Fruit fly (Drosophila melanogaster) whole organism, embryonic: ENCODE data around the gene CG10513.

Experiments used
- Atf3 ChIP-seq: fragments of 200-800 bp; sonication (Bioruptor generic); optimal IDR thresholded peaks from 3 replicates; lab custom pipeline; 2016; ENCODE audit warnings: missing biosample characterization, missing genetic modification characterization
- CG10274 ChIP-seq: fragments of 200-800 bp; sonication (Bioruptor generic); optimal IDR thresholded peaks from 3 replicates; lab custom pipeline; 2017; ENCODE audit warnings: missing biosample characterization, mild to moderate bottlenecking, missing genetic modification characterization
- CG10462 ChIP-seq: fragments of 200-800 bp; sonication (Bioruptor generic); optimal IDR thresholded peaks from 2 replicates; lab custom pipeline; 2016; ENCODE audit warnings: missing biosample characterization, missing genetic modification characterization
- CG10543 ChIP-seq: fragments of 200-800 bp; sonication (Bioruptor generic); optimal IDR thresholded peaks from 3 replicates; lab custom pipeline; 2017; ENCODE audit warnings: missing biosample characterization, mild to moderate bottlenecking, missing genetic modification characterization, moderate library complexity
- CG10979 ChIP-seq: fragments of 200-800 bp; sonication (Bioruptor generic); optimal IDR thresholded peaks from 2 replicates; lab custom pipeline; 2018; ENCODE audit warnings: missing biosample characterization, mild to moderate bottlenecking, missing genetic modification characterization, moderate library complexity
- CG11696 ChIP-seq: fragments of 200-800 bp; sonication (Bioruptor generic); IDR thresholded peaks from 2 replicates; pipeline ENCODE4 v1.3.6; 2022; ENCODE audit warnings: missing biosample characterization, missing genetic modification characterization
- CG12769 ChIP-seq: fragments of 200-800 bp; sonication (Bioruptor generic); optimal IDR thresholded peaks from 2 replicates; lab custom pipeline; 2019; ENCODE audit warnings: missing biosample characterization, mild to moderate bottlenecking, missing genetic modification characterization, moderate library complexity
- CG15696 ChIP-seq: fragments of 200-800 bp; sonication (Bioruptor generic); optimal IDR thresholded peaks from 2 replicates; lab custom pipeline; 2019; ENCODE audit warnings: missing biosample characterization, mild to moderate bottlenecking, missing genetic modification characterization, moderate library complexity
- CG18599 ChIP-seq: fragments of 200-800 bp; sonication (Bioruptor generic); optimal IDR thresholded peaks from 3 replicates; lab custom pipeline; 2017; ENCODE audit warnings: missing biosample characterization, missing genetic modification characterization, mild to moderate bottlenecking, moderate library complexity, missing genetic modification reagents
- CG31441 ChIP-seq: fragments of 200-800 bp; sonication (Bioruptor generic); IDR thresholded peaks from 2 replicates; pipeline ENCODE4 v1.3.6; 2022; ENCODE audit warnings: missing biosample characterization, missing genetic modification characterization
- CG34376 ChIP-seq: fragments of 200-800 bp; sonication (Bioruptor generic); optimal IDR thresholded peaks from 2 replicates; lab custom pipeline; 2018; ENCODE audit warnings: missing biosample characterization, mild to moderate bottlenecking, missing genetic modification characterization
- CG34422 ChIP-seq: fragments of 200-800 bp; sonication (Bioruptor generic); IDR thresholded peaks from 3 replicates; pipeline ENCODE4 v1.3.6; 2022; ENCODE audit warnings: missing biosample characterization, missing genetic modification characterization
- CG43689 ChIP-seq: fragments of 200-800 bp; sonication (Bioruptor generic); IDR thresholded peaks from 2 replicates; pipeline ENCODE4 v1.3.6; 2022; ENCODE audit warnings: missing biosample characterization, missing genetic modification characterization
- CG7839 ChIP-seq: fragments of 200-800 bp; sonication (Bioruptor generic); optimal IDR thresholded peaks from 3 replicates; lab custom pipeline; 2018; ENCODE audit warnings: missing biosample characterization, mild to moderate bottlenecking, missing genetic modification characterization, moderate library complexity
- Dbx ChIP-seq: fragments of 200-800 bp; sonication (Bioruptor generic); IDR thresholded peaks from 3 replicates; pipeline ENCODE4 v1.3.6; 2022; ENCODE audit warnings: missing biosample characterization, missing genetic modification characterization
- Drgx ChIP-seq: fragments of 200-800 bp; sonication (Bioruptor generic); IDR thresholded peaks from 2 replicates; pipeline ENCODE4 v1.3.6; 2022; ENCODE audit warnings: missing biosample characterization, missing genetic modification characterization
- Ets65A ChIP-seq: fragments of 200-800 bp; sonication (Bioruptor generic); peaks from one replicate; lab custom pipeline; 2016; ENCODE audit warnings: missing biosample characterization, missing genetic modification characterization
- GATAe ChIP-seq: fragments of 200-800 bp; sonication (Bioruptor generic); conservative IDR thresholded peaks from 2 replicates; pipeline ENCODE4 v1.3.6; 2022; ENCODE audit warnings: missing biosample characterization, missing genetic modification characterization
- Hsf ChIP-seq: fragments of 200-800 bp; sonication (Bioruptor generic); optimal IDR thresholded peaks from 3 replicates; lab custom pipeline; 2016; ENCODE audit warnings: missing biosample characterization, missing genetic modification characterization
- Jarid2 ChIP-seq: fragments of 200-800 bp; sonication (Bioruptor generic); optimal IDR thresholded peaks from 3 replicates; lab custom pipeline; 2017; ENCODE audit warnings: mild to moderate bottlenecking, missing biosample characterization, missing genetic modification reagents, missing genetic modification characterization
- Myb ChIP-seq: fragments of 200-800 bp; sonication (Bioruptor generic); optimal IDR thresholded peaks from 2 replicates; lab custom pipeline; 2016; ENCODE audit warnings: missing biosample characterization, missing genetic modification characterization
- Rfx ChIP-seq: fragments of 200-800 bp; sonication (Bioruptor generic); IDR thresholded peaks from 2 replicates; pipeline ENCODE4 v1.3.6; 2022; ENCODE audit warnings: missing biosample characterization, missing genetic modification characterization
- Usf ChIP-seq: fragments of 200-800 bp; sonication (Bioruptor generic); optimal IDR thresholded peaks from 2 replicates; lab custom pipeline; 2017; ENCODE audit warnings: missing genotype, missing biosample characterization, missing genetic modification characterization
- chinmo ChIP-seq: fragments of 200-800 bp; sonication (Bioruptor generic); IDR thresholded peaks from 4 replicates; pipeline ENCODE4 v1.3.6; 2022; ENCODE audit warnings: missing biosample characterization, missing genetic modification characterization; ENCODE audit not compliant: partially characterized antibody
- ci ChIP-seq: fragments of 200-800 bp; sonication (Bioruptor generic); IDR thresholded peaks from 3 replicates; pipeline ENCODE4 v1.3.6; 2022; ENCODE audit warnings: missing biosample characterization, missing genetic modification characterization
- dan ChIP-seq: fragments of 200-800 bp; sonication (Bioruptor generic); IDR thresholded peaks from 2 replicates; pipeline ENCODE4 v1.3.6; 2022; ENCODE audit warnings: missing biosample characterization, missing genetic modification characterization
- dmrt99B ChIP-seq: fragments of 200-800 bp; sonication (Bioruptor generic); optimal IDR thresholded peaks from 2 replicates; lab custom pipeline; 2018; ENCODE audit warnings: missing biosample characterization, mild to moderate bottlenecking, missing genetic modification characterization, moderate library complexity
- dysf ChIP-seq: fragments of 200-800 bp; sonication (Bioruptor generic); IDR thresholded peaks from 3 replicates; pipeline ENCODE4 v1.3.6; 2022; ENCODE audit warnings: missing biosample characterization, missing genetic modification characterization
- exex ChIP-seq: fragments of 200-800 bp; sonication (Bioruptor generic); optimal IDR thresholded peaks from 4 replicates; lab custom pipeline; 2018; ENCODE audit warnings: missing biosample characterization, mild to moderate bottlenecking, missing genetic modification characterization, moderate library complexity
- gem ChIP-seq: fragments of 200-800 bp; sonication (Bioruptor generic); optimal IDR thresholded peaks from 2 replicates; lab custom pipeline; 2019; ENCODE audit warnings: missing biosample characterization, mild to moderate bottlenecking, missing genetic modification characterization, moderate library complexity
- grn ChIP-seq: fragments of 200-800 bp; sonication (Bioruptor generic); optimal IDR thresholded peaks from 3 replicates; lab custom pipeline; 2017; ENCODE audit warnings: missing biosample characterization, missing genetic modification characterization
- lbe ChIP-seq: fragments of 200-800 bp; sonication (Bioruptor generic); optimal IDR thresholded peaks from 2 replicates; lab custom pipeline; 2016; ENCODE audit warnings: missing biosample characterization, mild to moderate bottlenecking, missing genetic modification characterization
- mirr ChIP-seq: fragments of 200-800 bp; sonication (Bioruptor generic); optimal IDR thresholded peaks from 3 replicates; lab custom pipeline; 2018; ENCODE audit warnings: missing biosample characterization, mild to moderate bottlenecking, missing genetic modification characterization
- sug ChIP-seq: fragments of 200-800 bp; optimal IDR thresholded peaks from 2 replicates; lab custom pipeline; 2019; ENCODE audit warnings: missing biosample characterization, mild to moderate bottlenecking, missing genetic modification characterization, moderate library complexity
- ttk ChIP-seq: fragments of 200-800 bp; sonication (Bioruptor generic); IDR thresholded peaks from 2 replicates; pipeline ENCODE4 v2.1.2; 2022; ENCODE audit warnings: missing biosample characterization, missing genetic modification characterization
- wor ChIP-seq: fragments of 200-800 bp; sonication (Bioruptor generic); IDR thresholded peaks from 2 replicates; pipeline ENCODE4 v1.3.6; 2022; ENCODE audit warnings: missing biosample characterization, missing genetic modification characterization
- zen2 ChIP-seq: fragments of 200-800 bp; sonication (Bioruptor generic); IDR thresholded peaks from 3 replicates; pipeline ENCODE4 v1.3.6; 2022; ENCODE audit warnings: missing biosample characterization, missing genetic modification characterization; ENCODE audit not compliant: partially characterized antibody

Gene CG10513

dm6 chr3R:25299507-25299964, 22.5 kb upstream of the CG10513 start, which contains the start of gene CG31288:
Gene CG31288 (minus strand): TSS chr3R:25299557.
- no peak for TF ChIP-seq CG15696 (tag; lab: Kevin White, UChicago)
- peak; percentile 46 for TF ChIP-seq exex

dm6 chr3R:25297678-25298077, 20.7 kb upstream of the CG10513 start, which contains the start of gene CG31097:
Gene CG31097 (minus strand): TSS chr3R:25297778.
- TF ChIP-seq zen2 (no peak), exex (peak; percentile 4), CG43689 (GFP tag; lab: Robert Waterston, UW) (no peak), Hsf (GFP tag; lab: Kevin White, UChicago) (no peak)

- TF ChIP-seq CG10543, result peak; percentile 32
- TF ChIP-seq Ets65A (GFP tag; lab: Kevin White, UChicago), result peak; percentile 58
- TF ChIP-seq CG10979 (tag; lab: Kevin White, UChicago), result no peak
- peak; percentile 85; the same call in 3 of the 4 replicates for TF ChIP-seq chinmo (GFP tag; lab: Robert Waterston, UW)
- peak; percentile 11 for TF ChIP-seq CG34376 (GFP tag; lab: Kevin White, UChicago)
- TF ChIP-seq Drgx (GFP tag; lab: Robert Waterston, UW), result 0 out of 2 replicates have a peak, but pooled peaks have one; percentile 12
- TF ChIP-seq lbe, result peak; percentile 24
- peak; percentile 1 for TF ChIP-seq dmrt99B
- TF ChIP-seq dan (GFP tag; lab: Robert Waterston, UW), result no peak
- TF ChIP-seq exex, result peak; percentile 78
- no peak for TF ChIP-seq Atf3
- TF ChIP-seq ttk (GFP tag; lab: Robert Waterston, UW), result no peak
- no peak for TF ChIP-seq Myb (GFP tag; lab: Kevin White, UChicago)
- TF ChIP-seq CG12769 (tag; lab: Kevin White, UChicago), result peak; percentile 80
- TF ChIP-seq dysf (GFP tag; lab: Robert Waterston, UW), result 0 out of 3 replicates have a peak, but pooled peaks have one; percentile 21
- no peak for TF ChIP-seq gem
- peak; percentile 13 for TF ChIP-seq CG18599 (GFP tag; lab: Kevin White, UChicago)
- TF ChIP-seq zen2, result 0 out of 3 replicates have a peak, but pooled peaks have one; percentile 39
- 0 out of 2 replicates have a peak, but pooled peaks have one; percentile 29 for TF ChIP-seq GATAe (GFP tag; lab: Robert Waterston, UW)
- TF ChIP-seq Jarid2 (GFP tag; lab: Kevin White, UChicago), result peak; percentile 16
- TF ChIP-seq CG34422 (GFP tag; lab: Robert Waterston, UW), result 0 out of 3 replicates have a peak, but pooled peaks have one; percentile 18
- peak; percentile 53 for TF ChIP-seq sug (tag; lab: Kevin White, UChicago)
- TF ChIP-seq Rfx (GFP tag; lab: Robert Waterston, UW), result 0 out of 2 replicates have a peak, but pooled peaks have one; percentile 12
- TF ChIP-seq mirr (GFP tag; lab: Kevin White, UChicago), result peak; percentile 28
- peak; percentile 74 for TF ChIP-seq grn (GFP tag; lab: Kevin White, UChicago)
- 0 out of 3 replicates have a peak, but pooled peaks have one; percentile 39 for TF ChIP-seq ci (GFP tag; lab: Robert Waterston, UW)
- no peak for TF ChIP-seq CG10274
- no peak for TF ChIP-seq Usf (GFP tag; lab: Kevin White, UChicago)
- TF ChIP-seq Dbx (GFP tag; lab: Robert Waterston, UW), result 0 out of 3 replicates have a peak, but pooled peaks have one; percentile 37
- TF ChIP-seq CG31441, result 0 out of 2 replicates have a peak, but pooled peaks have one; percentile 36
- no peak for TF ChIP-seq CG10462 (GFP tag; lab: Kevin White, UChicago)
- TF ChIP-seq wor, result no peak
- no peak for TF ChIP-seq CG43689 (GFP tag; lab: Robert Waterston, UW)
- no peak for TF ChIP-seq CG7839 (tag; lab: Kevin White, UChicago)
- peak; percentile 53; the same call in 1 of the 2 replicates for TF ChIP-seq CG11696 (GFP tag; lab: Robert Waterston, UW)
These were observed 18.5 kb upstream of the CG10513 start, which contains the start of gene CG31102 for dm6 chr3R:25295320-25296020. Gene CG31102 (minus strand): TSS chr3R:25295594.
